Fruit fly (Drosophila melanogaster) whole organism: ENCODE measurements around the gene mRpL16.

Experiments
- psq ChIP-seq: fragments of >200 bp; optimal IDR thresholded peaks from 2 replicates; lab custom pipeline; 2017
- usp ChIP-seq: fragments of >200 bp; optimal IDR thresholded peaks from 2 replicates; lab custom pipeline; 2017; ENCODE audit warnings: missing biosample characterization, missing genetic modification characterization, mixed read lengths

dm6 chrX:1899445-1900085 lies 9.5 kb downstream of the mRpL16 start:
- TF ChIP-seq usp (GFP tag; lab: Kevin White, UChicago) (no peak), psq (no peak)
